Worm (Caenorhabditis elegans) whole organism, L4 larva: ENCODE results near the gene F49C5.11.

Source experiments
- Y75B8A.6 ChIP-seq: fragments of 200-800 bp; sonication (Bioruptor generic); IDR thresholded peaks from 2 replicates; pipeline ENCODE4 v1.3.6; 2022; ENCODE audit warnings: missing genetic modification reagents, missing genetic modification characterization, missing compliant biosample characterization
- aly-2 ChIP-seq: sonication (generic microtip); optimal IDR thresholded peaks from 2 replicates; lab custom pipeline; 2018; ENCODE audit warnings: missing biosample characterization, missing genetic modification characterization
- ama-1 ChIP-seq: fragments of 150-350 bp; optimal IDR thresholded peaks from 2 replicates; lab custom pipeline; 2014; ENCODE audit warnings: inconsistent platforms, mixed read lengths
- attf-4 ChIP-seq: sonication (generic microtip); optimal IDR thresholded peaks from 3 replicates; lab custom pipeline; 2017; ENCODE audit warnings: missing biosample characterization, missing genetic modification characterization
- dmd-9 ChIP-seq: fragments of 200-800 bp; sonication (Bioruptor generic); IDR thresholded peaks from 2 replicates; pipeline ENCODE4 v1.3.6; 2022; ENCODE audit warnings: missing genetic modification reagents, missing genetic modification characterization, missing compliant biosample characterization
- dpl-1 ChIP-seq: fragments of 150-350 bp; optimal IDR thresholded peaks from 2 replicates; lab custom pipeline; 2014; ENCODE audit warnings: missing biosample characterization, missing genetic modification reagents, missing genetic modification characterization
- dve-1 ChIP-seq: sonication (generic microtip); optimal IDR thresholded peaks from 2 replicates; lab custom pipeline; 2017; ENCODE audit warnings: antibody characterized with exemption, mild to moderate bottlenecking, missing genetic modification characterization, missing compliant biosample characterization; ENCODE audit not compliant: insufficient read depth
- lin-13 ChIP-seq: fragments of 150-350 bp; optimal IDR thresholded peaks from 2 replicates; lab custom pipeline; 2014; ENCODE audit warnings: missing biosample characterization, missing genetic modification reagents, missing genetic modification characterization
- lin-39 ChIP-seq: fragments of 150-350 bp; optimal IDR thresholded peaks from 2 replicates; lab custom pipeline; 2014; ENCODE audit warnings: missing biosample characterization, missing genetic modification reagents, missing genetic modification characterization
- nhr-102 ChIP-seq: sonication (generic microtip); optimal IDR thresholded peaks from 2 replicates; lab custom pipeline; 2016; ENCODE audit warnings: mild to moderate bottlenecking, missing genetic modification characterization, moderate library complexity, missing compliant biosample characterization
- nhr-111 ChIP-seq: fragments of 200-800 bp; sonication (Bioruptor generic); optimal IDR thresholded peaks from 2 replicates; lab custom pipeline; 2018; ENCODE audit warnings: mild to moderate bottlenecking, missing genetic modification characterization, missing compliant biosample characterization
- nhr-28 ChIP-seq: fragments of 150-350 bp; optimal IDR thresholded peaks from 2 replicates; lab custom pipeline; 2014; ENCODE audit warnings: missing biosample characterization, missing genetic modification characterization
- unc-62 ChIP-seq, 3 experiments: fragments of 150-350 bp in 1 of 3; sonication (generic microtip); optimal IDR thresholded peaks in 2 of 3; peaks in 1 of 3; 1 replicate in 1 of 3; 2 replicates in 2 of 3; lab custom pipeline; 2014 to 2017; ENCODE audit warnings: missing biosample characterization in 3 of 3, missing genetic modification characterization in 3 of 3, missing genetic modification reagents in 3 of 3, missing genotype in 1 of 3

- TF ChIP-seq nhr-28 (no peak), nhr-102 (tag; lab: Kevin White, UChicago) (no peak), dpl-1 (GFP tag; lab: Kevin White, UChicago) (no peak), dmd-9 (GFP tag; lab: Robert Waterston, UW) (no peak), ama-1 (lab: Kevin White, UChicago) (no peak), Y75B8A.6 (no peak), aly-2 (tag; lab: Kevin White, UChicago) (no peak), unc-62 (GFP tag; optimal IDR thresholded peaks at IDR 0.05 in 1 of 2; lab: Kevin White, UChicago) (no peak), unc-62 (tag; optimal IDR thresholded peaks at IDR 0.05; lab: Kevin White, UChicago) (no peak), lin-13 (GFP tag; lab: Kevin White, UChicago) (no peak), lin-39 (tag; lab: Kevin White, UChicago) (no peak), nhr-111 (GFP tag; lab: Kevin White, UChicago) (no peak), dve-1 (tag; lab: Kevin White, UChicago) (no peak), attf-4 (tag; lab: Kevin White, UChicago) (no peak)
Observed at ce11 chrII:12511866-12512265, 43.8 kb upstream of the F49C5.11 start, which contains the start of gene srh-73.
